Worm (Caenorhabditis elegans): ENCODE measurements around the gene cdf-2.

The cdf-2 gene

DNA sequence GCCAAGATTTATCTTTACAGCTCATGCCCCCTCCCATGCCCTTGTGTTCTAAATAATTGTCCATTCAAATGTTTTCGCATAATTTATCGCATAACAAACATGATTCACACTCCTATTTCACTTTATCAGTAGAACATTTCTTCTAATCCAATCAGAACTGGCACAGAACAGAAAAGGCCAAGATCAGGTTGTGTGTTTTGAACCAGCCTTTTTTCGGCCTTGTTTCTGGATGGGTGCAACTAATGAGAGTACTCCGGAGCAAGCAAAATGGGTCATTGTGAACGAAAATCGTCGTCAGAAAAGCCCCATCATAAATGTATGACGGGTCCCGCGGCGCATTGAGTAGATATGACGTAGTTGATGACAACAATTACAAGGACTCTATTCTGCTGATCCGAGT lies 24.4 kb upstream of the cdf-2 start:
- TF ChIP-seq fos-1 (tag; optimal IDR thresholded peaks at IDR 0.05): no peak
- no peak for TF ChIP-seq unc-39 (tag; optimal IDR thresholded peaks at IDR 0.05)
- TF ChIP-seq egl-27 (tag; optimal IDR thresholded peaks at IDR 0.05): no peak
- no peak for TF ChIP-seq fkh-2 (tag; optimal IDR thresholded peaks at IDR 0.05)
- no peak for TF ChIP-seq snpc-4 (tag; optimal IDR thresholded peaks at IDR 0.05)
- TF ChIP-seq lsy-12 (tag; optimal IDR thresholded peaks at IDR 0.05): no peak
- no peak for TF ChIP-seq aly-2 (tag; optimal IDR thresholded peaks at IDR 0.05)
- TF ChIP-seq elt-1 (tag; optimal IDR thresholded peaks at IDR 0.05): no peak
- TF ChIP-seq ZK546.5 (tag; optimal IDR thresholded peaks at IDR 0.05): no peak
- no peak for TF ChIP-seq nhr-28 (tag; optimal IDR thresholded peaks at IDR 0.05)
- no peak for TF ChIP-seq zag-1 (tag; optimal IDR thresholded peaks at IDR 0.05)

DNA sequence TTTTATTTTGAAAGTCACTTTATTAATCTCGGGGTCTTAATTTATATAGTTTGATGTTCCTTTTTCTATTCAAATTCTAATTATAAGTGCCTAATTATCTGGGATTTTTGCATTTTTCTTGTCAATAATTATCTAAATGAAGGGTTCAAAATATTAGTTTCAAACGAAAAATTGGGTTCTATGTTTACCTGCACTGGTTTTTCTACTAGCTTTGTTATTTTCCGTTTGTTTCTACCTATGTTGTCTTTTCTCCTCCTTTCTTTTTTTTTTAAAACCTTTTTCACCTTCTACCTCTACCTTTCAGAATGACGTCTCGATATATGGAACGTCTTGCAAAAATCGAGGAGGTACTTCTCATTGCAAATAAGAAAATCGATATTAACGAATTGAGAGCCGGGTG lies 18.0 kb upstream of the cdf-2 start, which contains the start of gene tbc-13:
tbc-13 (plus strand) TSS at position 301 of the 400 bp plus-strand sequence.
- TF ChIP-seq zag-1 (tag; optimal IDR thresholded peaks at IDR 0.05): no peak

- TF ChIP-seq fkh-2 (tag; optimal IDR thresholded peaks at IDR 0.05) (no peak), snpc-4 (tag; optimal IDR thresholded peaks at IDR 0.05) (no peak), fos-1 (tag; optimal IDR thresholded peaks at IDR 0.05) (no peak), eor-1 (tag; optimal IDR thresholded peaks at IDR 0.05) (no peak), jun-1 (tag; optimal IDR thresholded peaks at IDR 0.05) (no peak), nhr-43 (tag; optimal IDR thresholded peaks at IDR 0.05; ENCODE audit: poor library complexity, severe bottlenecking) (no peak), ZK546.5 (tag; optimal IDR thresholded peaks at IDR 0.05) (no peak), ztf-11 (tag; optimal IDR thresholded peaks at IDR 0.05) (no peak)
Observed at ce11 chrX:12484078-12484477, 17.4 kb upstream of the cdf-2 start.

DNA sequence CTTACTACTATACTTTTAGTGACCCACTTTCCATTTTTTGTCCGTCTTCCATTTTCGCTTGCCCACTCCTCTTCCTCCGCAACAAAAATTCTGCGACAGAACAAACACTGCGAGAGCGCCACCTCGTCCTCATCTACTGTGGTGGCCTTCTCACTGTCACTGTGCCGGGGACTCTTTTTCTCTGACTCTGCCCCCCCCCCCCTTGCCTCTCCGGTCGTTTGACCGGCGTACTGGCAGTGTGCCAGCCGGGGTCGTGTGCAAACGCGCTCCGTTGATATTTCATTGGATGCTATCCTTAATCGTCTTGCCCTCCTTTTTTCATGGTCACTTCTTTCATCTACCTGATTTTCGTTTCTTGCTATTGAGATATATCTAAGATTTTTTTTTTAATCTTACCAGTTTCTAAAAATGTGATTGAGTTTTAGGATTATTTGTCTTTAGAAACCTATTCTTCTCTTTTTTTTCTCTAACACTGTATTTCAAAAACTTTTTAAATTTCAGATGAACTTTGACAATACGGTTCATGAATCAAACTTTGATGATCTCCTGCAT lies 13.8 kb upstream of the cdf-2 start, which contains the start of gene atf-6:
atf-6 (plus strand) TSS at position 502 of the 552 bp plus-strand sequence.
- peak in 1 of 3 experiments; percentile 42 for TF ChIP-seq elt-3 (tag; optimal IDR thresholded peaks at IDR 0.05)
- no peak for TF ChIP-seq ZK546.5 (tag; optimal IDR thresholded peaks at IDR 0.05)
- peak; percentile 51 for TF ChIP-seq unc-62 (GFP tag; optimal IDR thresholded peaks at IDR 0.05)
- TF ChIP-seq elt-1 (tag; optimal IDR thresholded peaks at IDR 0.05): peak; percentile 60
- peak; percentile 96 for TF ChIP-seq nhr-23 (tag; optimal IDR thresholded peaks at IDR 0.05)
- TF ChIP-seq jun-1 (tag; optimal IDR thresholded peaks at IDR 0.05): peak; percentile 67
- no peak for TF ChIP-seq nhr-11 (tag; optimal IDR thresholded peaks at IDR 0.05)
- no peak for TF ChIP-seq aly-2 (tag; optimal IDR thresholded peaks at IDR 0.05)
- TF ChIP-seq fkh-10 (GFP tag; optimal IDR thresholded peaks at IDR 0.05): no peak
- no peak for TF ChIP-seq daf-12 (tag; optimal IDR thresholded peaks at IDR 0.05)
- peak; percentile 84 for TF ChIP-seq nfya-1 (tag; optimal IDR thresholded peaks at IDR 0.05; ENCODE audit: insufficient read depth)
- TF ChIP-seq lin-39 (tag; optimal IDR thresholded peaks at IDR 0.05): peak; percentile 99
- no peak for TF ChIP-seq eor-1 (tag; optimal IDR thresholded peaks at IDR 0.05)
- TF ChIP-seq R02D3.7 (tag; optimal IDR thresholded peaks at IDR 0.05): peak; percentile 15
- TF ChIP-seq nhr-12 (tag; optimal IDR thresholded peaks at IDR 0.05): no peak
- TF ChIP-seq nhr-77 (tag; optimal IDR thresholded peaks at IDR 0.05): no peak
- TF ChIP-seq ceh-28 (tag; optimal IDR thresholded peaks at IDR 0.05): peak; percentile 61
- TF ChIP-seq nhr-76 (tag; optimal IDR thresholded peaks at IDR 0.05): no peak
- no peak for TF ChIP-seq ceh-82 (tag; optimal IDR thresholded peaks at IDR 0.05)
- TF ChIP-seq mdl-1 (tag; optimal IDR thresholded peaks at IDR 0.05): no peak
- TF ChIP-seq zag-1 (tag; optimal IDR thresholded peaks at IDR 0.05): no peak
- TF ChIP-seq ztf-11 (tag; optimal IDR thresholded peaks at IDR 0.05): no peak
- no peak for TF ChIP-seq fos-1 (tag; optimal IDR thresholded peaks at IDR 0.05)
- TF ChIP-seq mml-1 (tag; optimal IDR thresholded peaks at IDR 0.05): no peak
- TF ChIP-seq egl-27 (tag; optimal IDR thresholded peaks at IDR 0.05): no peak
- peak; percentile 65 for TF ChIP-seq nhr-43 (tag; optimal IDR thresholded peaks at IDR 0.05; ENCODE audit: poor library complexity, severe bottlenecking)
- TF ChIP-seq pqm-1 (tag; optimal IDR thresholded peaks at IDR 0.05): no peak
- TF ChIP-seq egl-5 (tag; optimal IDR thresholded peaks at IDR 0.05): no peak
- TF ChIP-seq nhr-28 (tag; optimal IDR thresholded peaks at IDR 0.05): no peak
- TF ChIP-seq sea-2 (GFP tag; optimal IDR thresholded peaks at IDR 0.05): no peak
- peak; percentile 43 for TF ChIP-seq snpc-4 (tag; optimal IDR thresholded peaks at IDR 0.05)
- no peak for TF ChIP-seq ztf-4 (tag; optimal IDR thresholded peaks at IDR 0.05)
- no peak for TF ChIP-seq nhr-237 (tag; optimal IDR thresholded peaks at IDR 0.05)
- TF ChIP-seq nhr-67 (tag; optimal IDR thresholded peaks at IDR 0.05): no peak
- no peak for TF ChIP-seq ama-1 (optimal IDR thresholded peaks at IDR 0.05)
- no peak for TF ChIP-seq ceh-16 (tag; optimal IDR thresholded peaks at IDR 0.05)
- peak; percentile 78 for TF ChIP-seq elt-2 (tag; optimal IDR thresholded peaks at IDR 0.05)
- peak; percentile 94 for TF ChIP-seq lsy-12 (tag; optimal IDR thresholded peaks at IDR 0.05)
- peak; percentile 79 for TF ChIP-seq tbx-2 (tag; optimal IDR thresholded peaks at IDR 0.05)
- TF ChIP-seq ceh-9 (tag; optimal IDR thresholded peaks at IDR 0.05): no peak
- TF ChIP-seq hmg-11 (tag; optimal IDR thresholded peaks at IDR 0.05): peak; percentile 97
- peak; percentile 90 for TF ChIP-seq pha-4 (tag; optimal IDR thresholded peaks at IDR 0.05)
- TF ChIP-seq unc-39 (tag; optimal IDR thresholded peaks at IDR 0.05): no peak
- TF ChIP-seq nhr-25 (tag; optimal IDR thresholded peaks at IDR 0.05): peak; percentile 82
